Fruit fly (Drosophila melanogaster) ovary, adult (tissue): ENCODE data around the gene MED1.

ENCODE experiments used
- CG17801 ChIP-seq: fragments of 200-800 bp; optimal IDR thresholded peaks from 2 replicates; lab custom pipeline; 2019; ENCODE audit warnings: missing biosample characterization, mild to moderate bottlenecking, missing genetic modification characterization, moderate library complexity; ENCODE audit not compliant: partially characterized antibody

MED1 gene

dm6 chr3L:21634152-21634689 lies at the start of gene MED1:
MED1 (minus strand) TSS chr3L:21634446.
- no peak for TF ChIP-seq CG17801 (GFP tag; lab: Kevin White, UChicago)

- no peak for TF ChIP-seq CG17801 (GFP tag; lab: Kevin White, UChicago)
Measured at dm6 chr3L:21683942-21684341, 49.7 kb upstream of the MED1 start, which contains the start of gene Sfp78E. Sfp78E (minus strand) TSS chr3L:21684042.

- peak; percentile 60 for TF ChIP-seq CG17801 (GFP tag; lab: Kevin White, UChicago)
Measured at dm6 chr3L:21679687-21680086, 45.4 kb upstream of the MED1 start, which contains the start of the genes Als2 and CG11248. Als2 (minus strand) TSS chr3L:21679755. CG11248 (plus strand) TSS chr3L:21680050.

- no peak for TF ChIP-seq CG17801 (GFP tag; lab: Kevin White, UChicago)
Measured at dm6 chr3L:21671839-21672238, 37.6 kb upstream of the MED1 start, which contains the start of gene CG11249. CG11249 (plus strand) TSS chr3L:21672139.

dm6 chr3L:21667530-21667929 lies 33.3 kb upstream of the MED1 start:
- TF ChIP-seq CG17801 (GFP tag; lab: Kevin White, UChicago) = no peak

dm6 chr3L:21666880-21667279 lies 32.6 kb upstream of the MED1 start, which contains the start of gene Cpr78E:
Cpr78E (minus strand) TSS chr3L:21666980.
- no peak for TF ChIP-seq CG17801 (GFP tag; lab: Kevin White, UChicago)

dm6 chr3L:21652768-21653167 lies 18.5 kb upstream of the MED1 start:
- TF ChIP-seq CG17801 (GFP tag; lab: Kevin White, UChicago) = peak; percentile 13

dm6 chr3L:21652124-21652523 lies 17.9 kb upstream of the MED1 start:
- TF ChIP-seq CG17801 (GFP tag; lab: Kevin White, UChicago) = no peak

- no peak for TF ChIP-seq CG17801 (GFP tag; lab: Kevin White, UChicago)
Measured at dm6 chr3L:21651412-21651811, 17.2 kb upstream of the MED1 start.

- no peak for TF ChIP-seq CG17801 (GFP tag; lab: Kevin White, UChicago)
Measured at dm6 chr3L:21647853-21648252, 13.6 kb upstream of the MED1 start.

- TF ChIP-seq CG17801 (GFP tag; lab: Kevin White, UChicago) = no peak
Measured at dm6 chr3L:21645878-21646277, 11.6 kb upstream of the MED1 start.

dm6 chr3L:21644607-21645006 lies 10.4 kb upstream of the MED1 start, which contains the start of gene CG43980:
CG43980 (plus strand) TSS chr3L:21644958.
- TF ChIP-seq CG17801 (GFP tag; lab: Kevin White, UChicago) = no peak

- no peak for TF ChIP-seq CG17801 (GFP tag; lab: Kevin White, UChicago)
Measured at dm6 chr3L:21644176-21644575, 9.9 kb upstream of the MED1 start.

dm6 chr3L:21642908-21643572 lies 8.8 kb upstream of the MED1 start:
- no peak for TF ChIP-seq CG17801 (GFP tag; lab: Kevin White, UChicago)

dm6 chr3L:21640815-21641214 lies 6.6 kb upstream of the MED1 start, which contains the start of gene Atox1:
Atox1 (plus strand) TSS chr3L:21640995.
- TF ChIP-seq CG17801 (GFP tag; lab: Kevin White, UChicago) = peak; percentile 54

dm6 chr3L:21639059-21639458 lies 4.8 kb upstream of the MED1 start, which contains the start of gene CG32445:
CG32445 (plus strand) TSS chr3L:21639359.
- TF ChIP-seq CG17801 (GFP tag; lab: Kevin White, UChicago) = no peak
